Fruit fly (Drosophila melanogaster) whole organism, embryonic: ENCODE measurements around the gene CG15728.
A peak's percentile ranks its signal among the peaks of the same experiment; 100 is the strongest.

Source experiments
- Bgb ChIP-seq: fragments of 200-800 bp; sonication (Bioruptor generic); IDR thresholded peaks from 2 replicates; pipeline ENCODE4 v1.3.6; 2022; ENCODE audit warnings: missing biosample characterization, missing genetic modification characterization; ENCODE audit not compliant: partially characterized antibody
- BtbVII ChIP-seq: fragments of 200-800 bp; sonication (Bioruptor generic); optimal IDR thresholded peaks from 3 replicates; lab custom pipeline; 2017; ENCODE audit warnings: missing biosample characterization, mild to moderate bottlenecking, missing genetic modification characterization
- CG11456 ChIP-seq: fragments of 200-800 bp; sonication (Bioruptor generic); IDR thresholded peaks from 3 replicates; pipeline ENCODE4 v1.3.6; 2022; ENCODE audit warnings: missing biosample characterization, missing genetic modification characterization
- CG12299 ChIP-seq: fragments of 200-800 bp; sonication (Bioruptor generic); optimal IDR thresholded peaks from 2 replicates; lab custom pipeline; 2018; ENCODE audit warnings: missing biosample characterization, mild to moderate bottlenecking, missing genetic modification characterization
- CG13894 ChIP-seq: fragments of 200-800 bp; sonication (Bioruptor generic); optimal IDR thresholded peaks from 3 replicates; lab custom pipeline; 2018; ENCODE audit warnings: missing biosample characterization, mild to moderate bottlenecking, missing genetic modification characterization, moderate library complexity
- CG14014 ChIP-seq: fragments of 200-800 bp; sonication (Bioruptor generic); IDR thresholded peaks from 2 replicates; pipeline ENCODE4 v1.3.6; 2022; ENCODE audit warnings: missing biosample characterization, missing genetic modification characterization
- CG14441 ChIP-seq: fragments of 200-800 bp; sonication (Bioruptor generic); IDR thresholded peaks from 2 replicates; pipeline ENCODE4 v1.3.6; 2022; ENCODE audit warnings: missing biosample characterization, missing genetic modification characterization
- CG15479 ChIP-seq: fragments of 200-800 bp; sonication (Bioruptor generic); optimal IDR thresholded peaks from 3 replicates; lab custom pipeline; 2019; ENCODE audit warnings: missing biosample characterization, mild to moderate bottlenecking, missing genetic modification characterization, moderate library complexity
- CG15514 ChIP-seq: fragments of 200-800 bp; sonication (Bioruptor generic); optimal IDR thresholded peaks from 3 replicates; lab custom pipeline; 2017; ENCODE audit warnings: missing biosample characterization, missing genetic modification characterization, mild to moderate bottlenecking, moderate library complexity, missing genetic modification reagents
- CG17829 ChIP-seq: fragments of 200-800 bp; optimal IDR thresholded peaks from 2 replicates; lab custom pipeline; 2019; ENCODE audit warnings: missing biosample characterization, mild to moderate bottlenecking, missing genetic modification characterization, moderate library complexity
- CG17912 ChIP-seq: fragments of 200-800 bp; sonication (Bioruptor generic); optimal IDR thresholded peaks from 2 replicates; lab custom pipeline; 2018; ENCODE audit warnings: missing biosample characterization, mild to moderate bottlenecking, missing genetic modification characterization
- CG1832 ChIP-seq: fragments of 200-800 bp; sonication (Bioruptor generic); optimal IDR thresholded peaks from 2 replicates; lab custom pipeline; 2017; ENCODE audit warnings: missing biosample characterization, mild to moderate bottlenecking, missing genetic modification characterization, inconsistent platforms
- CG18599 ChIP-seq: fragments of 200-800 bp; sonication (Bioruptor generic); optimal IDR thresholded peaks from 3 replicates; lab custom pipeline; 2017; ENCODE audit warnings: missing biosample characterization, missing genetic modification characterization, mild to moderate bottlenecking, moderate library complexity, missing genetic modification reagents
- CG30403 ChIP-seq: fragments of 200-800 bp; sonication (Bioruptor generic); optimal IDR thresholded peaks from 3 replicates; lab custom pipeline; 2016; ENCODE audit warnings: missing biosample characterization, missing genetic modification characterization
- CG3065 ChIP-seq: fragments of 200-800 bp; sonication (Bioruptor generic); optimal IDR thresholded peaks from 2 replicates; lab custom pipeline; 2016; ENCODE audit warnings: missing biosample characterization, missing genetic modification characterization
- CG3995 ChIP-seq: fragments of 200-800 bp; sonication (Bioruptor generic); optimal IDR thresholded peaks from 3 replicates; lab custom pipeline; 2016; ENCODE audit warnings: missing biosample characterization, missing genetic modification characterization
- CG4424 ChIP-seq: fragments of 200-800 bp; sonication (Bioruptor generic); optimal IDR thresholded peaks from 3 replicates; lab custom pipeline; 2016; ENCODE audit warnings: missing biosample characterization, missing genetic modification characterization
- CG6854 ChIP-seq: fragments of 200-800 bp; sonication (Bioruptor generic); optimal IDR thresholded peaks from 3 replicates; lab custom pipeline; 2017; ENCODE audit warnings: missing biosample characterization, mild to moderate bottlenecking, missing genetic modification characterization
- CG7786 ChIP-seq: fragments of 200-800 bp; sonication (Bioruptor generic); optimal IDR thresholded peaks from 2 replicates; lab custom pipeline; 2016; ENCODE audit warnings: missing biosample characterization, missing genetic modification characterization
- CG7839 ChIP-seq: fragments of 200-800 bp; sonication (Bioruptor generic); optimal IDR thresholded peaks from 3 replicates; lab custom pipeline; 2018; ENCODE audit warnings: missing biosample characterization, mild to moderate bottlenecking, missing genetic modification characterization, moderate library complexity
- CG9932 ChIP-seq: fragments of 200-800 bp; sonication (Bioruptor generic); IDR thresholded peaks from 2 replicates; pipeline ENCODE4 v1.3.6; 2022; ENCODE audit warnings: missing biosample characterization, missing genetic modification characterization
- Ets65A ChIP-seq: fragments of 200-800 bp; sonication (Bioruptor generic); peaks from one replicate; lab custom pipeline; 2016; ENCODE audit warnings: missing biosample characterization, missing genetic modification characterization
- GATAe ChIP-seq: fragments of 200-800 bp; sonication (Bioruptor generic); conservative IDR thresholded peaks from 2 replicates; pipeline ENCODE4 v1.3.6; 2022; ENCODE audit warnings: missing biosample characterization, missing genetic modification characterization
- Hmx ChIP-seq: fragments of 200-800 bp; sonication (Bioruptor generic); optimal IDR thresholded peaks from 2 replicates; lab custom pipeline; 2016; ENCODE audit warnings: missing biosample characterization, missing genetic modification characterization
- Med ChIP-seq: fragments of 200-800 bp; sonication (Bioruptor generic); peaks from one replicate; lab custom pipeline; 2016; ENCODE audit warnings: missing biosample characterization, missing genetic modification characterization, mild to moderate bottlenecking, inconsistent platforms, moderate library complexity
- Mes4 ChIP-seq: fragments of 200-800 bp; sonication (Bioruptor generic); optimal IDR thresholded peaks from 2 replicates; lab custom pipeline; 2016; ENCODE audit warnings: missing biosample characterization, missing genetic modification characterization
- Oaz ChIP-seq: fragments of 200-800 bp; sonication (Bioruptor generic); IDR thresholded peaks from 2 replicates; pipeline ENCODE4 v1.3.6; 2022; ENCODE audit warnings: missing biosample characterization, missing genetic modification characterization
- Sox102F ChIP-seq: fragments of 200-800 bp; sonication (Bioruptor generic); optimal IDR thresholded peaks from 2 replicates; lab custom pipeline; 2018; ENCODE audit warnings: missing biosample characterization, mild to moderate bottlenecking, missing genetic modification characterization, moderate library complexity
- Spps ChIP-seq: fragments of 200-800 bp; sonication (Bioruptor generic); optimal IDR thresholded peaks from 2 replicates; lab custom pipeline; 2018; ENCODE audit warnings: missing biosample characterization, mild to moderate bottlenecking, missing genetic modification characterization
- Stat92E ChIP-seq, 3 experiments: fragments of >200 bp in 2 of 3; fragments of 200-800 bp in 1 of 3; sonication (Bioruptor generic) in 1 of 3; optimal IDR thresholded peaks; 2 replicates each; lab custom pipeline; 2017 to 2019; ENCODE audit warnings: missing biosample characterization in 3 of 3, missing genetic modification characterization in 3 of 3, mild to moderate bottlenecking in 1 of 3, moderate library complexity in 1 of 3
- caup ChIP-seq: fragments of 200-800 bp; sonication (Bioruptor generic); optimal IDR thresholded peaks from 3 replicates; lab custom pipeline; 2017; ENCODE audit warnings: missing biosample characterization, mild to moderate bottlenecking, missing genetic modification characterization, moderate library complexity; ENCODE audit not compliant: severe bottlenecking
- cg ChIP-seq: fragments of 200-800 bp; sonication (Bioruptor generic); optimal IDR thresholded peaks from 3 replicates; lab custom pipeline; 2019; ENCODE audit warnings: missing biosample characterization, mild to moderate bottlenecking, missing genetic modification characterization, moderate library complexity
- chinmo ChIP-seq: fragments of 200-800 bp; sonication (Bioruptor generic); IDR thresholded peaks from 4 replicates; pipeline ENCODE4 v1.3.6; 2022; ENCODE audit warnings: missing biosample characterization, missing genetic modification characterization; ENCODE audit not compliant: partially characterized antibody
- ci ChIP-seq: fragments of 200-800 bp; sonication (Bioruptor generic); IDR thresholded peaks from 3 replicates; pipeline ENCODE4 v1.3.6; 2022; ENCODE audit warnings: missing biosample characterization, missing genetic modification characterization
- crol ChIP-seq: fragments of 200-800 bp; sonication (Bioruptor generic); IDR thresholded peaks from 2 replicates; pipeline ENCODE4 v1.3.6; 2022; ENCODE audit warnings: missing biosample characterization, missing genetic modification characterization
- exex ChIP-seq: fragments of 200-800 bp; sonication (Bioruptor generic); optimal IDR thresholded peaks from 4 replicates; lab custom pipeline; 2018; ENCODE audit warnings: missing biosample characterization, mild to moderate bottlenecking, missing genetic modification characterization, moderate library complexity
- ftz-f1 ChIP-seq: fragments of 200-800 bp; sonication (Bioruptor generic); optimal IDR thresholded peaks from 2 replicates; lab custom pipeline; 2016; ENCODE audit warnings: missing biosample characterization, missing genetic modification characterization
- grau ChIP-seq: fragments of 200-800 bp; optimal IDR thresholded peaks from 3 replicates; lab custom pipeline; 2019; ENCODE audit warnings: missing biosample characterization, mild to moderate bottlenecking, missing genetic modification characterization, moderate library complexity
- kay ChIP-seq: fragments of 200-800 bp; sonication (Bioruptor generic); optimal IDR thresholded peaks from 2 replicates; lab custom pipeline; 2016; ENCODE audit warnings: missing biosample characterization, missing genetic modification characterization
- lab ChIP-seq: fragments of 200-800 bp; sonication (Bioruptor generic); optimal IDR thresholded peaks from 3 replicates; lab custom pipeline; 2017; ENCODE audit warnings: missing biosample characterization, missing genetic modification characterization, mild to moderate bottlenecking, moderate library complexity, missing genetic modification reagents
- nau ChIP-seq: fragments of 200-800 bp; sonication (Bioruptor generic); optimal IDR thresholded peaks from 3 replicates; lab custom pipeline; 2017; ENCODE audit warnings: missing biosample characterization, mild to moderate bottlenecking, missing genetic modification characterization, missing genetic modification reagents
- ranshi ChIP-seq: fragments of 200-800 bp; sonication (Bioruptor generic); IDR thresholded peaks from 2 replicates; pipeline ENCODE4 v1.3.6; 2022; ENCODE audit warnings: missing biosample characterization, missing genetic modification characterization
- row ChIP-seq: fragments of 200-800 bp; sonication (Bioruptor generic); IDR thresholded peaks from 3 replicates; pipeline ENCODE4 v1.3.6; 2022; ENCODE audit warnings: missing biosample characterization, missing genetic modification characterization
- sens ChIP-seq: fragments of 200-800 bp; sonication (Bioruptor generic); peaks from one replicate; lab custom pipeline; 2016; ENCODE audit warnings: missing biosample characterization, missing genetic modification characterization
- slbo ChIP-seq: fragments of 200-800 bp; sonication (Bioruptor generic); IDR thresholded peaks from 2 replicates; pipeline ENCODE4 v1.3.6; 2022; ENCODE audit warnings: missing biosample characterization, missing genetic modification characterization
- sna ChIP-seq: fragments of 200-800 bp; sonication (Bioruptor generic); IDR thresholded peaks from 2 replicates; pipeline ENCODE4 v1.3.6; 2022; ENCODE audit warnings: missing biosample characterization, missing genetic modification characterization; ENCODE audit not compliant: partially characterized antibody
- stwl ChIP-seq: fragments of 200-800 bp; sonication (Bioruptor generic); optimal IDR thresholded peaks from 3 replicates; lab custom pipeline; 2018; ENCODE audit warnings: missing biosample characterization, mild to moderate bottlenecking, missing genetic modification characterization, moderate library complexity
- sug ChIP-seq: fragments of 200-800 bp; optimal IDR thresholded peaks from 2 replicates; lab custom pipeline; 2019; ENCODE audit warnings: missing biosample characterization, mild to moderate bottlenecking, missing genetic modification characterization, moderate library complexity

CG15728 gene

dm6 chrX:12580498-12581304 is 43.4 kb upstream of the CG15728 start (continued):
- TF ChIP-seq nau (no peak), row (peak; percentile 28; the same call in 1 of the 3 replicates), Oaz (GFP tag; lab: Robert Waterston, UW) (no peak), CG18599 (GFP tag; lab: Kevin White, UChicago) (no peak), stwl (tag; lab: Kevin White, UChicago) (no peak), CG9932 (GFP tag; lab: Robert Waterston, UW) (0 out of 2 replicates have a peak, but pooled peaks have one; percentile 5), Mes4 (GFP tag; lab: Kevin White, UChicago) (no peak), CG14014 (no peak), CG17829 (tag; lab: Kevin White, UChicago) (peak; percentile 40), BtbVII (GFP tag; lab: Kevin White, UChicago) (peak; percentile 3), CG3995 (GFP tag; lab: Kevin White, UChicago) (peak; percentile 60), ftz-f1 (peak; percentile 14), chinmo (no peak), Ets65A (GFP tag; lab: Kevin White, UChicago) (peak; percentile 45), slbo (peak; percentile 22; the same call in 1 of the 2 replicates), Spps (tag; lab: Kevin White, UChicago) (no peak), lab (GFP tag; lab: Kevin White, UChicago) (peak; percentile 3), CG7839 (tag; lab: Kevin White, UChicago) (peak; percentile 18), CG15479 (GFP tag; lab: Kevin White, UChicago) (peak; percentile 76), CG14441 (no peak), CG1832 (GFP tag; lab: Kevin White, UChicago) (peak; percentile 68), CG15514 (GFP tag; lab: Kevin White, UChicago) (peak; percentile 1), ci (GFP tag; lab: Robert Waterston, UW) (peak; percentile 36; the same call in 1 of the 3 replicates), CG11456 (GFP tag; lab: Robert Waterston, UW) (no peak), sna (GFP tag; lab: Robert Waterston, UW) (no peak), CG12299 (tag; lab: Kevin White, UChicago) (no peak), CG3065 (GFP tag; lab: Kevin White, UChicago) (no peak), Med (GFP tag; lab: Kevin White, UChicago) (peak; percentile 73), CG17912 (GFP tag; lab: Kevin White, UChicago) (no peak), exex (peak; percentile 50), Bgb (peak; percentile 22; the same call in 1 of the 2 replicates), CG6854 (no peak), kay (GFP tag; lab: Kevin White, UChicago) (no peak), Stat92E (GFP tag; optimal IDR thresholded peaks at IDR 0.05; lab: Kevin White, UChicago) (no peak), CG4424 (GFP tag; lab: Kevin White, UChicago) (peak; percentile 23), ranshi (GFP tag; lab: Robert Waterston, UW) (no peak), crol (GFP tag; lab: Robert Waterston, UW) (peak; percentile 73), caup (GFP tag; lab: Kevin White, UChicago) (peak; percentile 15), cg (GFP tag; lab: Kevin White, UChicago) (peak; percentile 66), grau (tag; lab: Kevin White, UChicago) (peak; percentile 57), CG7786 (peak; percentile 18), sug (tag; lab: Kevin White, UChicago) (peak; percentile 31), Hmx (GFP tag; lab: Kevin White, UChicago) (no peak), CG30403 (GFP tag; lab: Kevin White, UChicago) (peak; percentile 1), CG13894 (tag; lab: Kevin White, UChicago) (no peak), GATAe (GFP tag; lab: Robert Waterston, UW) (peak; percentile 95), Sox102F (GFP tag; lab: Kevin White, UChicago) (peak; percentile 4), sens (GFP tag; lab: Kevin White, UChicago) (peak; percentile 84)
